Fruit fly (Drosophila melanogaster) whole organism, prepupa: ENCODE measurements around the gene CG9393.

Experiments
- Blimp-1 ChIP-seq: fragments of 200-800 bp; sonication (Bioruptor generic); optimal IDR thresholded peaks from 3 replicates; lab custom pipeline; 2017; ENCODE audit warnings: missing biosample characterization, missing genetic modification characterization, mild to moderate bottlenecking, moderate library complexity, missing genetic modification reagents
- CG10631 ChIP-seq: fragments of 200-800 bp; sonication (Bioruptor generic); optimal IDR thresholded peaks from 2 replicates; lab custom pipeline; 2016; ENCODE audit warnings: missing biosample characterization, missing genetic modification characterization
- CG10669 ChIP-seq: fragments of 200-800 bp; sonication (Bioruptor generic); optimal IDR thresholded peaks from 3 replicates; lab custom pipeline; 2018; ENCODE audit warnings: missing biosample characterization, mild to moderate bottlenecking, missing genetic modification characterization, moderate library complexity
- CG11294 ChIP-seq: fragments of 200-800 bp; sonication (Bioruptor generic); IDR thresholded peaks from 2 replicates; pipeline ENCODE4 v1.3.6; 2022; ENCODE audit warnings: missing biosample characterization, missing genetic modification characterization
- CG11762 ChIP-seq: fragments of 200-800 bp; sonication (Bioruptor generic); optimal IDR thresholded peaks from 3 replicates; lab custom pipeline; 2016; ENCODE audit warnings: missing biosample characterization, missing genetic modification characterization; ENCODE audit not compliant: insufficient read depth
- CG11902 ChIP-seq: fragments of 200-800 bp; sonication (Bioruptor generic); optimal IDR thresholded peaks from 3 replicates; lab custom pipeline; 2016; ENCODE audit warnings: missing biosample characterization, missing genetic modification characterization
- CG15336 ChIP-seq: fragments of 200-800 bp; sonication (Bioruptor generic); IDR thresholded peaks from 2 replicates; pipeline ENCODE4 v1.3.6; 2022; ENCODE audit warnings: missing biosample characterization, missing genetic modification characterization
- CG1621 ChIP-seq: fragments of 200-800 bp; sonication (Bioruptor generic); optimal IDR thresholded peaks from 3 replicates; lab custom pipeline; 2018; ENCODE audit warnings: missing biosample characterization, mild to moderate bottlenecking, missing genetic modification characterization
- CG16779 ChIP-seq: fragments of 200-800 bp; sonication (Bioruptor generic); optimal IDR thresholded peaks from 3 replicates; lab custom pipeline; 2017; ENCODE audit warnings: missing biosample characterization, mild to moderate bottlenecking, missing genetic modification characterization
- CG3032 ChIP-seq: fragments of 200-800 bp; optimal IDR thresholded peaks from 2 replicates; lab custom pipeline; 2019; ENCODE audit warnings: missing biosample characterization, mild to moderate bottlenecking, missing genetic modification characterization, moderate library complexity
- CG31627 ChIP-seq: fragments of 200-800 bp; sonication (Bioruptor generic); optimal IDR thresholded peaks from 3 replicates; lab custom pipeline; 2016; ENCODE audit warnings: missing biosample characterization, missing genetic modification characterization
- CG32006 ChIP-seq: fragments of 200-800 bp; sonication (Bioruptor generic); optimal IDR thresholded peaks from 3 replicates; lab custom pipeline; 2017; ENCODE audit warnings: missing biosample characterization, mild to moderate bottlenecking, missing genetic modification characterization
- CG34406 ChIP-seq: fragments of 200-800 bp; sonication (Bioruptor generic); optimal IDR thresholded peaks from 3 replicates; lab custom pipeline; 2016; ENCODE audit warnings: missing biosample characterization, missing genetic modification characterization
- CG3919 ChIP-seq: fragments of 200-800 bp; sonication (Bioruptor generic); optimal IDR thresholded peaks from 3 replicates; lab custom pipeline; 2016; ENCODE audit warnings: missing biosample characterization, missing genetic modification characterization
- CG4318 ChIP-seq: fragments of 200-800 bp; sonication (Bioruptor generic); optimal IDR thresholded peaks from 3 replicates; lab custom pipeline; 2017; ENCODE audit warnings: missing biosample characterization, mild to moderate bottlenecking, missing genetic modification characterization
- CG6163 ChIP-seq: fragments of 200-800 bp; sonication (Bioruptor generic); IDR thresholded peaks from 3 replicates; pipeline ENCODE4 v1.3.6; 2022; ENCODE audit warnings: missing biosample characterization, missing genetic modification characterization
- CG6792 ChIP-seq: fragments of 200-800 bp; sonication (Bioruptor generic); optimal IDR thresholded peaks from 3 replicates; lab custom pipeline; 2016; ENCODE audit warnings: missing biosample characterization, missing genetic modification characterization
- CG6808 ChIP-seq: fragments of 200-800 bp; sonication (Bioruptor generic); optimal IDR thresholded peaks from 3 replicates; lab custom pipeline; 2017; ENCODE audit warnings: missing biosample characterization, missing genetic modification characterization, mild to moderate bottlenecking, moderate library complexity, missing genetic modification reagents
- CG6854 ChIP-seq: fragments of 200-800 bp; sonication (Bioruptor generic); optimal IDR thresholded peaks from 2 replicates; lab custom pipeline; 2017; ENCODE audit warnings: missing biosample characterization, mild to moderate bottlenecking, missing genetic modification characterization
- CG7368 ChIP-seq: fragments of 200-800 bp; sonication (Bioruptor generic); optimal IDR thresholded peaks from 3 replicates; lab custom pipeline; 2016; ENCODE audit warnings: missing biosample characterization, missing genetic modification characterization
- CG8119 ChIP-seq: fragments of 200-800 bp; sonication (Bioruptor generic); IDR thresholded peaks from 3 replicates; pipeline ENCODE4 v1.3.6; 2022; ENCODE audit warnings: missing biosample characterization, missing genetic modification characterization
- CG8319 ChIP-seq: fragments of 200-800 bp; sonication (Bioruptor generic); optimal IDR thresholded peaks from 3 replicates; lab custom pipeline; 2016; ENCODE audit warnings: missing biosample characterization, missing genetic modification characterization
- CG8632 ChIP-seq: fragments of 200-800 bp; sonication (Bioruptor generic); optimal IDR thresholded peaks from 3 replicates; lab custom pipeline; 2016; ENCODE audit warnings: missing biosample characterization, missing genetic modification characterization
- CG9139 ChIP-seq: fragments of 200-800 bp; sonication (Bioruptor generic); optimal IDR thresholded peaks from 3 replicates; lab custom pipeline; 2017; ENCODE audit warnings: missing biosample characterization, mild to moderate bottlenecking, missing genetic modification characterization
- Eip75B ChIP-seq: fragments of 200-800 bp; sonication (Bioruptor generic); optimal IDR thresholded peaks from 3 replicates; lab custom pipeline; 2016; ENCODE audit warnings: missing biosample characterization, missing genetic modification characterization
- Eip78C ChIP-seq: fragments of 200-800 bp; sonication (Bioruptor generic); peaks from one replicate; lab custom pipeline; 2016; ENCODE audit warnings: missing biosample characterization, missing genetic modification characterization
- Eip93F ChIP-seq: fragments of 200-800 bp; sonication (Bioruptor generic); optimal IDR thresholded peaks from 2 replicates; lab custom pipeline; 2016; ENCODE audit warnings: missing biosample characterization, mild to moderate bottlenecking, missing genetic modification characterization
- Ets96B ChIP-seq: fragments of 200-800 bp; optimal IDR thresholded peaks from 2 replicates; lab custom pipeline; 2019; ENCODE audit warnings: missing biosample characterization, mild to moderate bottlenecking, missing genetic modification characterization, moderate library complexity
- Gug ChIP-seq: fragments of 200-800 bp; sonication (Bioruptor generic); IDR thresholded peaks from 2 replicates; pipeline ENCODE4 v1.3.6; 2022; ENCODE audit warnings: missing biosample characterization, missing genetic modification characterization
- Hr38 ChIP-seq: sonication (Bioruptor generic); optimal IDR thresholded peaks from 2 replicates; lab custom pipeline; 2016; ENCODE audit warnings: missing biosample characterization, missing genetic modification characterization
- Hr4 ChIP-seq: fragments of 200-800 bp; sonication (Bioruptor generic); optimal IDR thresholded peaks from 3 replicates; lab custom pipeline; 2016; ENCODE audit warnings: missing biosample characterization, missing genetic modification characterization
- Met ChIP-seq: fragments of 200-800 bp; sonication (Bioruptor generic); optimal IDR thresholded peaks from 3 replicates; lab custom pipeline; 2016; ENCODE audit warnings: missing biosample characterization, missing genetic modification characterization
- OdsH ChIP-seq: fragments of 200-800 bp; sonication (Bioruptor generic); optimal IDR thresholded peaks from 3 replicates; lab custom pipeline; 2016; ENCODE audit warnings: missing biosample characterization, missing genetic modification characterization
- Sox14 ChIP-seq: fragments of 200-800 bp; sonication (Bioruptor generic); optimal IDR thresholded peaks from 3 replicates; lab custom pipeline; 2016; ENCODE audit warnings: missing biosample characterization, missing genetic modification characterization
- Sox15 ChIP-seq: fragments of 200-800 bp; sonication (Bioruptor generic); optimal IDR thresholded peaks from 3 replicates; lab custom pipeline; 2016; ENCODE audit warnings: missing biosample characterization, missing genetic modification characterization
- acj6 ChIP-seq: fragments of 200-800 bp; sonication (Bioruptor generic); optimal IDR thresholded peaks from 3 replicates; lab custom pipeline; 2016; ENCODE audit warnings: missing biosample characterization, missing genetic modification characterization
- cyc ChIP-seq: fragments of 200-800 bp; sonication (Bioruptor generic); optimal IDR thresholded peaks from 3 replicates; lab custom pipeline; 2016; ENCODE audit warnings: missing biosample characterization, missing genetic modification characterization
- dac ChIP-seq: fragments of 200-800 bp; sonication (Bioruptor generic); optimal IDR thresholded peaks from 2 replicates; lab custom pipeline; 2017; ENCODE audit warnings: missing biosample characterization, mild to moderate bottlenecking, missing genetic modification characterization
- dsx ChIP-seq: fragments of 200-800 bp; optimal IDR thresholded peaks from 3 replicates; lab custom pipeline; 2019; ENCODE audit warnings: missing biosample characterization, mild to moderate bottlenecking, missing genetic modification characterization, moderate library complexity; ENCODE audit not compliant: poor library complexity, severe bottlenecking
- eg ChIP-seq: fragments of 200-800 bp; sonication (Bioruptor generic); IDR thresholded peaks from 3 replicates; pipeline ENCODE4 v1.3.6; 2022; ENCODE audit warnings: missing biosample characterization, missing genetic modification characterization
- esn ChIP-seq: fragments of 200-800 bp; sonication (Bioruptor generic); optimal IDR thresholded peaks from 2 replicates; lab custom pipeline; 2016; ENCODE audit warnings: missing biosample characterization, mild to moderate bottlenecking, missing genetic modification characterization, moderate library complexity
- fd59A ChIP-seq: fragments of 200-800 bp; sonication (Bioruptor generic); optimal IDR thresholded peaks from 2 replicates; lab custom pipeline; 2017; ENCODE audit warnings: missing biosample characterization, mild to moderate bottlenecking, missing genetic modification characterization, missing genetic modification reagents
- fd85E ChIP-seq: fragments of 200-800 bp; sonication (Bioruptor generic); optimal IDR thresholded peaks from 3 replicates; lab custom pipeline; 2016; ENCODE audit warnings: missing biosample characterization, missing genetic modification characterization
- fkh ChIP-seq: fragments of 200-800 bp; sonication (Bioruptor generic); optimal IDR thresholded peaks from 3 replicates; lab custom pipeline; 2017; ENCODE audit warnings: missing biosample characterization, mild to moderate bottlenecking, missing genetic modification characterization, moderate library complexity
- lz ChIP-seq: fragments of 200-800 bp; sonication (Bioruptor generic); optimal IDR thresholded peaks from 3 replicates; lab custom pipeline; 2016; ENCODE audit warnings: missing biosample characterization, missing genetic modification characterization
- net ChIP-seq: fragments of 200-800 bp; sonication (Bioruptor generic); optimal IDR thresholded peaks from 3 replicates; lab custom pipeline; 2016; ENCODE audit warnings: missing biosample characterization, missing genetic modification characterization
- pdm3 ChIP-seq: fragments of 200-800 bp; sonication (Bioruptor generic); optimal IDR thresholded peaks from 3 replicates; lab custom pipeline; 2016; ENCODE audit warnings: missing biosample characterization, missing genetic modification characterization
- salr ChIP-seq, 2 experiments: fragments of 200-800 bp; sonication (Bioruptor generic); optimal IDR thresholded peaks; 3 replicates each; lab custom pipeline; 2016 to 2018; ENCODE audit warnings: missing biosample characterization in 2 of 2, missing genetic modification characterization in 2 of 2, mild to moderate bottlenecking in 1 of 2
- spab ChIP-seq: fragments of 200-800 bp; sonication (Bioruptor generic); optimal IDR thresholded peaks from 2 replicates; lab custom pipeline; 2017; ENCODE audit warnings: missing biosample characterization, mild to moderate bottlenecking, missing genetic modification characterization, missing genetic modification reagents
- ss ChIP-seq, 2 experiments: fragments of 200-800 bp; sonication (Bioruptor generic); optimal IDR thresholded peaks; 2 replicates in 1 of 2; 3 replicates in 1 of 2; lab custom pipeline; 2017 to 2018; ENCODE audit warnings: mild to moderate bottlenecking in 2 of 2, missing biosample characterization in 2 of 2, missing genetic modification characterization in 2 of 2, moderate library complexity in 1 of 2
- svp ChIP-seq: fragments of 200-800 bp; sonication (Bioruptor generic); peaks from one replicate; lab custom pipeline; 2016; ENCODE audit warnings: missing biosample characterization, missing genetic modification characterization
- topi ChIP-seq: fragments of 200-800 bp; sonication (Bioruptor generic); optimal IDR thresholded peaks from 3 replicates; lab custom pipeline; 2016; ENCODE audit warnings: missing biosample characterization, missing genetic modification characterization
- vri ChIP-seq: fragments of 200-800 bp; sonication (Bioruptor generic); optimal IDR thresholded peaks from 3 replicates; lab custom pipeline; 2016; ENCODE audit warnings: missing biosample characterization, mild to moderate bottlenecking, missing genetic modification characterization

The CG9393 gene

dm6 chr3R:9581089-9581520 is 17.6 kb upstream of the CG9393 start, which contains the start of gene CG8301:
TSS of gene CG8301 (plus strand) at chr3R:9581306.
- TF ChIP-seq CG34406 (peak; percentile 10), CG6163 (GFP tag; lab: Robert Waterston, UW) (no peak), ss (GFP tag; optimal IDR thresholded peaks at IDR 0.05; lab: Kevin White, UChicago) (peak in 1 of 2 experiments; percentile 21), Blimp-1 (GFP tag; lab: Kevin White, UChicago) (no peak), CG8632 (no peak), Ets96B (peak; percentile 21), CG4318 (GFP tag; lab: Kevin White, UChicago) (no peak), Eip75B (GFP tag; lab: Kevin White, UChicago) (peak; percentile 28), eg (peak; percentile 58), fd85E (GFP tag; lab: Kevin White, UChicago) (no peak), CG32006 (GFP tag; lab: Kevin White, UChicago) (peak; percentile 51), CG10669 (GFP tag; lab: Kevin White, UChicago) (no peak), CG16779 (tag; lab: Kevin White, UChicago) (peak; percentile 27), topi (GFP tag; lab: Kevin White, UChicago) (no peak), OdsH (GFP tag; lab: Kevin White, UChicago) (peak; percentile 53), Sox15 (GFP tag; lab: Kevin White, UChicago) (no peak), CG1621 (tag; lab: Kevin White, UChicago) (no peak), CG10631 (GFP tag; lab: Kevin White, UChicago) (no peak), Met (no peak), Hr38 (GFP tag; lab: Kevin White, UChicago) (no peak), lz (GFP tag; lab: Kevin White, UChicago) (peak; percentile 34), Gug (no peak), acj6 (GFP tag; lab: Kevin White, UChicago) (peak; percentile 33), CG6792 (peak; percentile 30), fkh (GFP tag; lab: Kevin White, UChicago) (no peak), Hr4 (peak; percentile 59), CG9139 (GFP tag; lab: Kevin White, UChicago) (no peak), CG11762 (GFP tag; lab: Kevin White, UChicago) (no peak), dac (GFP tag; lab: Kevin White, UChicago) (no peak), CG31627 (GFP tag; lab: Kevin White, UChicago) (no peak), pdm3 (GFP tag; lab: Kevin White, UChicago) (peak; percentile 50), esn (GFP tag; lab: Kevin White, UChicago) (peak; percentile 51), CG11902 (GFP tag; lab: Kevin White, UChicago) (no peak), Eip93F (no peak), CG15336 (peak; percentile 63), cyc (GFP tag; lab: Kevin White, UChicago) (no peak), CG3032 (tag; lab: Kevin White, UChicago) (no peak), CG8319 (GFP tag; lab: Kevin White, UChicago) (no peak), CG11294 (no peak), CG6808 (GFP tag; lab: Kevin White, UChicago) (no peak), dsx (GFP tag; lab: Kevin White, UChicago) (no peak), svp (no peak), CG3919 (GFP tag; lab: Kevin White, UChicago) (peak; percentile 8), CG8119 (GFP tag; lab: Robert Waterston, UW) (peak; percentile 57; the same call in 2 of the 3 replicates), fd59A (GFP tag; lab: Kevin White, UChicago) (no peak), vri (GFP tag; lab: Kevin White, UChicago) (no peak), CG7368 (GFP tag; lab: Kevin White, UChicago) (peak; percentile 45), Sox14 (GFP tag; lab: Kevin White, UChicago) (peak; percentile 11), Eip78C (peak; percentile 35), spab (GFP tag; lab: Kevin White, UChicago) (no peak), net (GFP tag; lab: Kevin White, UChicago) (peak; percentile 49), CG6854 (GFP tag; lab: Kevin White, UChicago) (no peak), salr (GFP tag; optimal IDR thresholded peaks at IDR 0.05; lab: Kevin White, UChicago) (no peak)
